Worm (Caenorhabditis elegans) whole organism, young adult: ENCODE results near the gene C05C9.2.

Experiments
- B0261.1 ChIP-seq: sonication (generic microtip); optimal IDR thresholded peaks from 2 replicates; lab custom pipeline; 2016; ENCODE audit warnings: mild to moderate bottlenecking, missing genetic modification characterization, moderate library complexity, missing compliant biosample characterization
- F37B4.10 ChIP-seq: fragments of 200-800 bp; sonication (Bioruptor generic); IDR thresholded peaks from 2 replicates; pipeline ENCODE4 v1.3.6; 2022; ENCODE audit warnings: missing genetic modification characterization, missing compliant biosample characterization
- Y53G8AR.9 ChIP-seq: fragments of 200-800 bp; sonication (Bioruptor generic); conservative IDR thresholded peaks from 2 replicates; pipeline ENCODE4 v1.3.6; 2022; ENCODE audit warnings: missing genetic modification reagents, missing genetic modification characterization, missing compliant biosample characterization
- attf-6 ChIP-seq: fragments of 200-800 bp; sonication (Bioruptor generic); IDR thresholded peaks from 2 replicates; pipeline ENCODE4 v1.3.6; 2022; ENCODE audit warnings: missing genetic modification reagents, missing genetic modification characterization, missing compliant biosample characterization
- bed-2 ChIP-seq: fragments of 200-800 bp; sonication (Bioruptor generic); IDR thresholded peaks from 2 replicates; pipeline ENCODE4 v1.3.6; 2022; ENCODE audit warnings: missing genetic modification reagents, missing genetic modification characterization, missing compliant biosample characterization
- ccch-3 ChIP-seq: fragments of 200-800 bp; sonication (Bioruptor generic); optimal IDR thresholded peaks from 2 replicates; lab custom pipeline; 2018; ENCODE audit warnings: mild to moderate bottlenecking, missing genetic modification characterization, missing compliant biosample characterization
- cebp-2 ChIP-seq: fragments of 200-800 bp; sonication (Bioruptor generic); IDR thresholded peaks from 2 replicates; pipeline ENCODE4 v1.3.6; 2022; ENCODE audit warnings: missing genetic modification characterization, missing compliant biosample characterization
- nhr-90 ChIP-seq: sonication (generic microtip); optimal IDR thresholded peaks from 2 replicates; lab custom pipeline; 2016; ENCODE audit warnings: missing genotype, mild to moderate bottlenecking, missing genetic modification characterization, missing compliant biosample characterization
- tbx-9 ChIP-seq: sonication (generic microtip); optimal IDR thresholded peaks from 2 replicates; lab custom pipeline; 2016; ENCODE audit warnings: borderline replicate concordance, missing genetic modification characterization, inconsistent platforms, missing compliant biosample characterization
- unc-130 ChIP-seq: sonication (generic microtip); optimal IDR thresholded peaks from 2 replicates; lab custom pipeline; 2016; ENCODE audit warnings: missing genetic modification reagents, missing genetic modification characterization, missing compliant biosample characterization
- unc-62 ChIP-seq: fragments of 150-350 bp; optimal IDR thresholded peaks from 2 replicates; lab custom pipeline; 2014; ENCODE audit warnings: missing biosample characterization, missing genetic modification reagents, missing genetic modification characterization
- ztf-18 ChIP-seq: sonication (generic microtip); optimal IDR thresholded peaks from 2 replicates; lab custom pipeline; 2016; ENCODE audit warnings: missing genotype, mild to moderate bottlenecking, missing genetic modification characterization, missing compliant biosample characterization

DNA sequence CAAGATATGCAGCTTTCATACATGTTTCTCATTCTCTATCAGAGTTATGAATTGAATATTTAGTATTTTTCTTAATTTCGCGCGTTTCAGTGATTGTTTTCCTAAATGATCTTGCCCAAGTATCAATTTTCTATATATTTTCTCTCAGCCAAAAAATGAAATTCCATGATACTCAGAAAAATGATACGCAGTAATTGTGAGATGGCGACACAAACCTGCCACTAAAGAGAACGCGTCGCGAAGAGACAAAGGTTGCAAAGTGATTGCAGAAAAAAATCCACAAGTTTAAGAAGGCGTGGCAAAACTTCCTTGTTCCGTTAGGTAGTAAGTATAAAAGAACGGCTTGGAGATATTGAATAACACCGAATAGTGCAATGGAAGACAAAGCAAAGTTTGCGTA lies 48.3 kb downstream of the C05C9.2 start, which contains the start of gene col-179:
- no peak for TF ChIP-seq attf-6 (GFP tag; lab: Robert Waterston, UW)
- TF ChIP-seq tbx-9 (tag; lab: Kevin White, UChicago), result no peak
- TF ChIP-seq unc-130 (GFP tag; lab: Kevin White, UChicago), result no peak
- TF ChIP-seq ztf-18, result no peak
- TF ChIP-seq F37B4.10 (GFP tag; lab: Robert Waterston, UW), result no peak
- TF ChIP-seq unc-62 (GFP tag; lab: Kevin White, UChicago), result no peak
- TF ChIP-seq Y53G8AR.9, result no peak
- TF ChIP-seq nhr-90 (tag; lab: Kevin White, UChicago), result no peak
- no peak for TF ChIP-seq ccch-3 (GFP tag; lab: Kevin White, UChicago)
- TF ChIP-seq cebp-2 (GFP tag; lab: Robert Waterston, UW), result no peak
- TF ChIP-seq B0261.1, result no peak
- no peak for TF ChIP-seq bed-2
